Fruit fly (Drosophila melanogaster) whole organism, prepupa: ENCODE results near the gene CG31729.

Source experiments
- CG3032 ChIP-seq: fragments of 200-800 bp; optimal IDR thresholded peaks from 2 replicates; lab custom pipeline; 2019; ENCODE audit warnings: missing biosample characterization, mild to moderate bottlenecking, missing genetic modification characterization, moderate library complexity
- CG34406 ChIP-seq: fragments of 200-800 bp; sonication (Bioruptor generic); optimal IDR thresholded peaks from 3 replicates; lab custom pipeline; 2016; ENCODE audit warnings: missing biosample characterization, missing genetic modification characterization
- Gug ChIP-seq: fragments of 200-800 bp; sonication (Bioruptor generic); IDR thresholded peaks from 2 replicates; pipeline ENCODE4 v1.3.6; 2022; ENCODE audit warnings: missing biosample characterization, missing genetic modification characterization
- eg ChIP-seq: fragments of 200-800 bp; sonication (Bioruptor generic); IDR thresholded peaks from 3 replicates; pipeline ENCODE4 v1.3.6; 2022; ENCODE audit warnings: missing biosample characterization, missing genetic modification characterization

DNA sequence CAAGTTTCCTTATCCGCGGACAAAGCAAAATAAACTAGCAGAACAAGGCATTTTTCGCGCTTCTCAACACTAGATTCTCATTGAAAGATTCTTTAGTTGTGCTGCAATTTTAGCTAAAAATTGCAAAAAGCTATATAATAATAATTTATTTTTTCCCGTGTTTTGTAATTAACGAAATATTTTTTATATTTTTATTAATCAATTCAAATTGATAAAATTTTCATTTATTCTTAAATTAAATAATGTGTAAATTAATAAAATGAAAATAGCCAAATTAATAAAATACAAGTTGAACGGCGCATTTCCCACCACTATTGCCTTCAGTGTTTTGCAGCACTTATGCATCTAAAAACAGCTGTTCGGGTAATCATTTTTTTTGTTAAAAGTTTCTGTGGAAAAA lies 3.3 kb upstream of the CG31729 start, which contains the start of the genes Drep4 and Uvrag:
- TF ChIP-seq CG3032: peak; percentile 75
- peak; percentile 47 for TF ChIP-seq CG34406 (GFP tag; lab: Kevin White, UChicago)
- no peak for TF ChIP-seq Gug (GFP tag; lab: Robert Waterston, UW)
- no peak for TF ChIP-seq eg (GFP tag; lab: Robert Waterston, UW)
